Worm (Caenorhabditis elegans) whole organism, L1 larva: ENCODE measurements around the gene srp-2.

Experiments used
- C04F5.9 ChIP-seq: sonication (generic microtip); optimal IDR thresholded peaks from 2 replicates; lab custom pipeline; 2016; ENCODE audit warnings: missing genetic modification characterization, missing compliant biosample characterization
- C34B4.2 ChIP-seq: sonication (generic microtip); optimal IDR thresholded peaks from 2 replicates; lab custom pipeline; 2017; ENCODE audit warnings: mild to moderate bottlenecking, missing genetic modification characterization, missing compliant biosample characterization
- Y116A8C.19 ChIP-seq: sonication (generic microtip); optimal IDR thresholded peaks from 2 replicates; lab custom pipeline; 2016; ENCODE audit warnings: missing compliant biosample characterization, missing genetic modification characterization, borderline replicate concordance
- aly-2 ChIP-seq: fragments of 150-350 bp; optimal IDR thresholded peaks from 2 replicates; lab custom pipeline; 2014; ENCODE audit warnings: missing biosample characterization, missing genetic modification characterization
- ceh-63 ChIP-seq: fragments of 200-800 bp; sonication (Bioruptor generic); optimal IDR thresholded peaks from 2 replicates; lab custom pipeline; 2018; ENCODE audit warnings: mild to moderate bottlenecking, missing genetic modification characterization, missing compliant biosample characterization
- ceh-8 ChIP-seq: fragments of 200-800 bp; sonication (Bioruptor generic); optimal IDR thresholded peaks from 2 replicates; lab custom pipeline; 2018; ENCODE audit warnings: mild to moderate bottlenecking, missing genetic modification characterization, moderate library complexity, missing compliant biosample characterization
- ceh-88 ChIP-seq: fragments of 200-800 bp; sonication (Bioruptor generic); IDR thresholded peaks from 2 replicates; pipeline ENCODE4 v1.3.6; 2022; ENCODE audit warnings: missing genetic modification characterization, missing compliant biosample characterization
- ces-1 ChIP-seq: fragments of 150-350 bp; optimal IDR thresholded peaks from 2 replicates; lab custom pipeline; 2014; ENCODE audit warnings: missing biosample characterization, missing genetic modification reagents, missing genetic modification characterization
- dpl-1 ChIP-seq, 3 experiments: fragments of 150-350 bp in 2 of 3; sonication (generic microtip) in 1 of 3; optimal IDR thresholded peaks; 2 replicates each; lab custom pipeline; 2014 to 2017; ENCODE audit warnings: missing biosample characterization in 3 of 3, missing genetic modification characterization in 3 of 3, missing genetic modification reagents in 3 of 3
- egl-27 ChIP-seq, 2 experiments: fragments of 150-350 bp in 1 of 2; sonication (generic microtip); optimal IDR thresholded peaks; 3 replicates each; lab custom pipeline; 2017 to 2018; ENCODE audit warnings: missing biosample characterization in 2 of 2, missing genetic modification characterization in 2 of 2, missing genetic modification reagents in 2 of 2
- elt-3 ChIP-seq, 6 experiments: fragments of 150-350 bp in 1 of 6; sonication (generic microtip); optimal IDR thresholded peaks; 2 replicates each; lab custom pipeline; 2017 to 2018; ENCODE audit warnings: missing biosample characterization in 6 of 6, missing genetic modification characterization in 6 of 6, inconsistent platforms in 1 of 6
- fkh-4 ChIP-seq: sonication (generic microtip); optimal IDR thresholded peaks from 2 replicates; lab custom pipeline; 2016; ENCODE audit warnings: missing compliant biosample characterization, missing genetic modification characterization, borderline replicate concordance
- grh-1 ChIP-seq: fragments of 200-800 bp; sonication (Bioruptor generic); IDR thresholded peaks from 2 replicates; pipeline ENCODE4 v1.3.6; 2022; ENCODE audit warnings: missing genetic modification reagents, missing genetic modification characterization, missing compliant biosample characterization
- hlh-17 ChIP-seq: fragments of 200-800 bp; sonication (Bioruptor generic); optimal IDR thresholded peaks from 2 replicates; lab custom pipeline; 2018; ENCODE audit warnings: missing genetic modification characterization, mild to moderate bottlenecking, missing compliant biosample characterization, moderate library complexity, borderline replicate concordance
- hpl-2 ChIP-seq: fragments of 150-350 bp; optimal IDR thresholded peaks from 2 replicates; lab custom pipeline; 2014; ENCODE audit warnings: missing biosample characterization, missing genetic modification reagents, missing genetic modification characterization
- isw-1 ChIP-seq: fragments of 200-800 bp; sonication (Bioruptor generic); IDR thresholded peaks from 2 replicates; pipeline ENCODE4 v1.3.6; 2022; ENCODE audit warnings: missing genetic modification characterization, missing compliant biosample characterization
- jun-1 ChIP-seq: fragments of 150-350 bp; optimal IDR thresholded peaks from 2 replicates; lab custom pipeline; 2014; ENCODE audit warnings: missing biosample characterization, missing genetic modification reagents, missing genetic modification characterization
- lin-35 ChIP-seq, 2 experiments: fragments of 150-350 bp; optimal IDR thresholded peaks; 2 replicates each; lab custom pipeline; 2014; ENCODE audit warnings: missing biosample characterization in 2 of 2, missing genetic modification characterization in 2 of 2, missing genetic modification reagents in 2 of 2
- lin-39 ChIP-seq: fragments of 150-350 bp; optimal IDR thresholded peaks from 2 replicates; lab custom pipeline; 2014; ENCODE audit warnings: missing biosample characterization, missing genetic modification reagents, missing genetic modification characterization
- lir-3 ChIP-seq: sonication (generic microtip); optimal IDR thresholded peaks from 2 replicates; lab custom pipeline; 2016; ENCODE audit warnings: mild to moderate bottlenecking, missing genetic modification characterization, moderate library complexity, missing compliant biosample characterization; ENCODE audit not compliant: poor library complexity
- lsy-2 ChIP-seq, 2 experiments: fragments of 150-350 bp; optimal IDR thresholded peaks; 2 replicates each; lab custom pipeline; 2014; ENCODE audit warnings: missing biosample characterization in 2 of 2, missing genetic modification characterization in 2 of 2
- mdl-1 ChIP-seq, 2 experiments: fragments of 150-350 bp; optimal IDR thresholded peaks; 2 replicates each; lab custom pipeline; 2014 to 2017; ENCODE audit warnings: missing biosample characterization in 2 of 2, missing genetic modification characterization in 2 of 2, inconsistent platforms in 1 of 2
- mef-2 ChIP-seq: fragments of 150-350 bp; optimal IDR thresholded peaks from 2 replicates; lab custom pipeline; 2014; ENCODE audit warnings: missing biosample characterization, missing genetic modification characterization
- nhr-11 ChIP-seq: fragments of 150-350 bp; optimal IDR thresholded peaks from 2 replicates; lab custom pipeline; 2014; ENCODE audit warnings: missing biosample characterization, missing genetic modification characterization
- nhr-12 ChIP-seq: sonication (generic microtip); optimal IDR thresholded peaks from 2 replicates; lab custom pipeline; 2017; ENCODE audit warnings: missing biosample characterization, missing genetic modification characterization
- nhr-19 ChIP-seq: fragments of 200-800 bp; sonication (Bioruptor generic); conservative IDR thresholded peaks from 2 replicates; pipeline ENCODE4 v1.3.6; 2022; ENCODE audit warnings: missing genetic modification characterization, missing compliant biosample characterization
- nhr-20 ChIP-seq: sonication (generic microtip); optimal IDR thresholded peaks from 2 replicates; lab custom pipeline; 2016; ENCODE audit warnings: mild to moderate bottlenecking, missing genetic modification characterization, missing compliant biosample characterization
- nhr-237 ChIP-seq: fragments of 150-350 bp; optimal IDR thresholded peaks from 2 replicates; lab custom pipeline; 2014; ENCODE audit warnings: missing biosample characterization, missing genetic modification characterization
- nhr-47 ChIP-seq: sonication (generic microtip); optimal IDR thresholded peaks from 2 replicates; lab custom pipeline; 2016; ENCODE audit warnings: mild to moderate bottlenecking, missing genetic modification characterization, moderate library complexity, missing compliant biosample characterization
- nhr-71 ChIP-seq: sonication (generic microtip); optimal IDR thresholded peaks from 2 replicates; lab custom pipeline; 2016; ENCODE audit warnings: mild to moderate bottlenecking, missing genetic modification characterization, moderate library complexity, missing compliant biosample characterization
- nhr-76 ChIP-seq: sonication (generic microtip); optimal IDR thresholded peaks from 2 replicates; lab custom pipeline; 2017; ENCODE audit warnings: missing biosample characterization, missing genetic modification characterization
- nhr-77 ChIP-seq: fragments of 150-350 bp; optimal IDR thresholded peaks from 2 replicates; lab custom pipeline; 2014; ENCODE audit warnings: missing biosample characterization, missing genetic modification characterization
- nhr-84 ChIP-seq: sonication (generic microtip); optimal IDR thresholded peaks from 2 replicates; lab custom pipeline; 2017; ENCODE audit warnings: missing biosample characterization, missing genetic modification characterization
- nhr-85 ChIP-seq: sonication (generic microtip); peaks from one replicate; lab custom pipeline; 2016; ENCODE audit warnings: missing genetic modification characterization, inconsistent platforms, missing compliant biosample characterization
- nhr-90 ChIP-seq: sonication (generic microtip); optimal IDR thresholded peaks from 2 replicates; lab custom pipeline; 2016; ENCODE audit warnings: mild to moderate bottlenecking, missing genetic modification characterization, missing compliant biosample characterization; ENCODE audit not compliant: poor library complexity
- pag-3 ChIP-seq: sonication (generic microtip); optimal IDR thresholded peaks from 2 replicates; lab custom pipeline; 2017; ENCODE audit warnings: missing genetic modification characterization, mild to moderate bottlenecking, missing compliant biosample characterization, antibody characterized with exemption, borderline replicate concordance; ENCODE audit not compliant: insufficient read depth
- pax-3 ChIP-seq: fragments of 200-800 bp; sonication (Bioruptor generic); optimal IDR thresholded peaks from 2 replicates; lab custom pipeline; 2018; ENCODE audit warnings: mild to moderate bottlenecking, missing genetic modification characterization, moderate library complexity, missing compliant biosample characterization
- pqm-1 ChIP-seq: sonication (generic microtip); optimal IDR thresholded peaks from 3 replicates; lab custom pipeline; 2017; ENCODE audit warnings: missing biosample characterization, missing genetic modification characterization
- snpc-4 ChIP-seq: fragments of 150-350 bp; optimal IDR thresholded peaks from 2 replicates; lab custom pipeline; 2014; ENCODE audit warnings: missing biosample characterization, missing genetic modification characterization
- snu-23 ChIP-seq: sonication (generic microtip); optimal IDR thresholded peaks from 2 replicates; lab custom pipeline; 2016; ENCODE audit warnings: missing genetic modification characterization, missing compliant biosample characterization
- sup-37 ChIP-seq: fragments of 200-800 bp; sonication (Bioruptor generic); optimal IDR thresholded peaks from 2 replicates; lab custom pipeline; 2018; ENCODE audit warnings: mild to moderate bottlenecking, missing genetic modification characterization, missing compliant biosample characterization
- swsn-7 ChIP-seq: sonication (generic microtip); optimal IDR thresholded peaks from 2 replicates; lab custom pipeline; 2016; ENCODE audit warnings: missing genetic modification characterization, missing compliant biosample characterization
- tlp-1 ChIP-seq: fragments of 150-350 bp; optimal IDR thresholded peaks from 2 replicates; lab custom pipeline; 2014; ENCODE audit warnings: missing biosample characterization, missing genetic modification characterization
- unc-130 ChIP-seq: fragments of 150-350 bp; optimal IDR thresholded peaks from 2 replicates; lab custom pipeline; 2017; ENCODE audit warnings: missing biosample characterization, missing genetic modification characterization, inconsistent platforms
- unc-30 ChIP-seq: sonication (generic microtip); optimal IDR thresholded peaks from 2 replicates; lab custom pipeline; 2017; ENCODE audit warnings: missing biosample characterization, missing genetic modification characterization
- unc-62 ChIP-seq: fragments of 150-350 bp; optimal IDR thresholded peaks from 2 replicates; lab custom pipeline; 2014; ENCODE audit warnings: missing biosample characterization, missing genetic modification reagents, missing genetic modification characterization
- unc-86 ChIP-seq: sonication (generic microtip); optimal IDR thresholded peaks from 2 replicates; lab custom pipeline; 2016; ENCODE audit warnings: missing genetic modification characterization, missing compliant biosample characterization
- unc-98 ChIP-seq: fragments of 200-800 bp; sonication (Bioruptor generic); IDR thresholded peaks from 2 replicates; pipeline ENCODE4 v1.3.6; 2022; ENCODE audit warnings: missing genetic modification characterization, missing compliant biosample characterization
- vab-15 ChIP-seq: sonication (generic microtip); optimal IDR thresholded peaks from 2 replicates; lab custom pipeline; 2017; ENCODE audit warnings: missing genotype, mild to moderate bottlenecking, missing genetic modification characterization, missing compliant biosample characterization
- xbp-1 ChIP-seq: sonication (generic microtip); optimal IDR thresholded peaks from 2 replicates; lab custom pipeline; 2016; ENCODE audit warnings: missing genetic modification characterization, missing compliant biosample characterization
- zag-1 ChIP-seq: fragments of 150-350 bp; optimal IDR thresholded peaks from 2 replicates; lab custom pipeline; 2014; ENCODE audit warnings: missing biosample characterization, missing genetic modification characterization
- ztf-4 ChIP-seq: fragments of 150-350 bp; optimal IDR thresholded peaks from 2 replicates; lab custom pipeline; 2014; ENCODE audit warnings: missing biosample characterization, missing genetic modification characterization

srp-2 gene

ce11 chrV:731330-731729 is 31.1 kb upstream of the srp-2 start:
- TF ChIP-seq xbp-1 (tag; lab: Kevin White, UChicago) (peak; percentile 84), swsn-7 (tag; lab: Kevin White, UChicago) (peak; percentile 89), mdl-1 (tag; optimal IDR thresholded peaks at IDR 0.05; lab: Kevin White, UChicago) (peak; percentile 76 to 99), elt-3 (tag; optimal IDR thresholded peaks at IDR 0.05; lab: Kevin White, UChicago) (peak in 5 of 6 experiments; percentile 16 to 92 (median 65)), egl-27 (tag; optimal IDR thresholded peaks at IDR 0.05; lab: Kevin White, UChicago) (peak; percentile 22 to 79), ztf-4 (tag; lab: Kevin White, UChicago) (peak; percentile 90), grh-1 (GFP tag; lab: Robert Waterston, UW) (peak; percentile 84), fkh-4 (tag; lab: Kevin White, UChicago) (no peak), lin-39 (peak; percentile 83), C04F5.9 (tag; lab: Kevin White, UChicago) (peak; percentile 76), jun-1 (tag; lab: Kevin White, UChicago) (peak; percentile 77), nhr-47 (peak; percentile 89), dpl-1 (GFP tag; optimal IDR thresholded peaks at IDR 0.05; lab: Kevin White, UChicago) (peak; percentile 48 to 67 (median 51)), unc-62 (GFP tag; lab: Kevin White, UChicago) (no peak), nhr-20 (tag; lab: Kevin White, UChicago) (peak; percentile 99), ceh-88 (GFP tag; lab: Robert Waterston, UW) (peak; percentile 75), lir-3 (peak; percentile 86), aly-2 (tag; lab: Kevin White, UChicago) (peak; percentile 30), tlp-1 (tag; lab: Kevin White, UChicago) (no peak), nhr-90 (tag; lab: Kevin White, UChicago) (peak; percentile 94), hlh-17 (no peak), isw-1 (GFP tag; lab: Robert Waterston, UW) (peak; percentile 52; the same call in 1 of the 2 replicates), mef-2 (tag; lab: Kevin White, UChicago) (peak; percentile 80), unc-30 (tag; lab: Kevin White, UChicago) (no peak), nhr-85 (peak; percentile 98), nhr-71 (tag; lab: Kevin White, UChicago) (peak; percentile 100), nhr-11 (peak; percentile 77), zag-1 (no peak), nhr-77 (tag; lab: Kevin White, UChicago) (peak; percentile 83), nhr-76 (tag; lab: Kevin White, UChicago) (no peak), lsy-2 (tag; optimal IDR thresholded peaks at IDR 0.05; lab: Kevin White, UChicago) (peak; percentile 77 to 83), lin-35 (GFP tag; optimal IDR thresholded peaks at IDR 0.05; lab: Kevin White, UChicago) (peak; percentile 37 to 90), pag-3 (tag; lab: Kevin White, UChicago) (no peak), vab-15 (tag; lab: Kevin White, UChicago) (peak; percentile 75), C34B4.2 (tag; lab: Kevin White, UChicago) (peak; percentile 52), nhr-12 (tag; lab: Kevin White, UChicago) (no peak), ces-1 (GFP tag; lab: Kevin White, UChicago) (no peak), pax-3 (tag; lab: Kevin White, UChicago) (peak; percentile 75), nhr-19 (GFP tag; lab: Robert Waterston, UW) (peak; percentile 100), hpl-2 (no peak), Y116A8C.19 (peak; percentile 11), unc-86 (no peak), nhr-237 (tag; lab: Kevin White, UChicago) (no peak), pqm-1 (tag; lab: Kevin White, UChicago) (peak; percentile 48), unc-130 (tag; lab: Kevin White, UChicago) (peak; percentile 87), ceh-63 (GFP tag; lab: Kevin White, UChicago) (no peak), nhr-84 (tag; lab: Kevin White, UChicago) (no peak), unc-98 (GFP tag; lab: Robert Waterston, UW) (peak; percentile 63), snpc-4 (peak; percentile 20), ceh-8 (no peak), snu-23 (GFP tag; lab: Kevin White, UChicago) (peak; percentile 96), sup-37 (peak; percentile 94)
